ENCODE assay signal across 2 fruit fly cellular contexts in the genomic region with DNA sequence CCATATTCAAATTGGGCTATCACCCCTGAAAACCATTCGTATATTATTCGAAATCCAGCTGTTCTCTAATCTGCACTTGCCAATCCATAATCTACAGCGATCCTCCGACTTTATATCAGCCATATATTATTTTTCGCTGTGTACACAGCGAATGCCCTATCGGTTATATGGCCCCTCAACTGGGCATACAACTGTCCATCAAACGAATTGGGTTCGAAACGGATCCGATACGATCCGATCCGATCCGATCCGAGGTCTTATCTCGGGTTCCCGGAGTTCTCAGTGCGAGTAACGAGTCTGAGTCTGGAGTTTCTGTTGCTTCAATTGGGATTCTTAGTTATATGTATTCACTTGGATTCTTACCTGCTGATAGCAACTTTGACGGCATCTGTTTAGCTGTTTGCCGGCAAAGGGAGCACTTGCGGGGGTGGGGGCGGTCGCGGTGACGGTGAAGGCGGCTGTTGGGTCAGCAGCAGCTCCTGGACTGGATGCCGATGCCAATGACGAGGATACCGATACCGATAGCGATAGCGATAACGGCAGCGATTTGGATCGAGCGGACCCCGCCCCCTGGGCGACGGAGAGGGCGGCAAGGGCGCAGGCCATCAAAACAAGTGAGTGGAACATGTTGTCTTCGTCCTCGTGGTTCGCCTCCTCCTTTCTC.
TF ChIP-seq lines count a peak whose summit lies in the region.

No protein-coding gene starts in this region.

- no peak for TF ChIP-seq CTCF in whole organism, embryonic (GFP tag; optimal IDR thresholded peaks at IDR 0.05; lab: Kevin White, UChicago)

TF ChIP-seq in whole organism, embryonic, 481 proteins besides CTCF, POLR2A, EP300 and RAD21 (continues in another document):
- peak; percentile 92 for TF ChIP-seq grn (GFP tag; optimal IDR thresholded peaks at IDR 0.05; lab: Kevin White, UChicago)
- no peak for TF ChIP-seq bab2 (GFP tag; optimal IDR thresholded peaks at IDR 0.05; lab: Kevin White, UChicago)
- TF ChIP-seq CG5180 (GFP tag; optimal IDR thresholded peaks at IDR 0.05; lab: Kevin White, UChicago) = peak; percentile 37
- TF ChIP-seq Bgb (GFP tag; IDR thresholded peaks at IDR 0.05; lab: Robert Waterston, UW; ENCODE audit: partially characterized antibody) = no peak
- no peak for TF ChIP-seq tx (GFP tag; optimal IDR thresholded peaks at IDR 0.05; lab: Kevin White, UChicago)
- peak; percentile 37 for TF ChIP-seq CG13894 (tag; optimal IDR thresholded peaks at IDR 0.05; lab: Kevin White, UChicago)
- TF ChIP-seq kni (GFP tag; optimal IDR thresholded peaks at IDR 0.05; lab: Kevin White, UChicago) = peak; percentile 57
- no peak for TF ChIP-seq CG2712 (tag; optimal IDR thresholded peaks at IDR 0.05; lab: Kevin White, UChicago)
- no peak for TF ChIP-seq Gsc (GFP tag; IDR thresholded peaks at IDR 0.05; lab: Robert Waterston, UW)
- TF ChIP-seq cad (GFP tag; optimal IDR thresholded peaks at IDR 0.05; lab: Kevin White, UChicago) = peak; percentile 11
- no peak for TF ChIP-seq CG10274 (GFP tag; optimal IDR thresholded peaks at IDR 0.05; lab: Kevin White, UChicago)
- TF ChIP-seq NK7.1 (GFP tag; optimal IDR thresholded peaks at IDR 0.05; lab: Kevin White, UChicago) = no peak
- no peak for TF ChIP-seq CG18011 (GFP tag; optimal IDR thresholded peaks at IDR 0.05; lab: Kevin White, UChicago)
- no peak for TF ChIP-seq D (optimal IDR thresholded peaks at IDR 0.05; lab: Kevin White, UChicago)
- TF ChIP-seq D (GFP tag; optimal IDR thresholded peaks at IDR 0.05; lab: Kevin White, UChicago) = no peak
- TF ChIP-seq ems (GFP tag; optimal IDR thresholded peaks at IDR 0.05; lab: Kevin White, UChicago) = no peak
- TF ChIP-seq CG9215 (GFP tag; IDR thresholded peaks at IDR 0.05; lab: Robert Waterston, UW) = no peak
- TF ChIP-seq CG2875 (GFP tag; optimal IDR thresholded peaks at IDR 0.05; lab: Kevin White, UChicago) = no peak
- peak in 1 of 2 experiments; percentile 12 for TF ChIP-seq Pdp1 (GFP tag; optimal IDR thresholded peaks at IDR 0.05; lab: Kevin White, UChicago)
- TF ChIP-seq Sox102F (GFP tag; optimal IDR thresholded peaks at IDR 0.05; lab: Kevin White, UChicago) = no peak
- no peak for TF ChIP-seq NC2β (GFP tag; optimal IDR thresholded peaks at IDR 0.05; lab: Kevin White, UChicago)
- no peak for TF ChIP-seq ci (GFP tag; IDR thresholded peaks at IDR 0.05; lab: Robert Waterston, UW)
- TF ChIP-seq Hr39 (optimal IDR thresholded peaks at IDR 0.05; lab: Kevin White, UChicago) = no peak
- TF ChIP-seq luna (GFP tag; optimal IDR thresholded peaks at IDR 0.05; lab: Kevin White, UChicago) = no peak
- TF ChIP-seq Vsx1 (GFP tag; optimal IDR thresholded peaks at IDR 0.05; lab: Kevin White, UChicago) = no peak
- TF ChIP-seq sna (GFP tag; IDR thresholded peaks at IDR 0.05; lab: Robert Waterston, UW; ENCODE audit: partially characterized antibody) = no peak
- TF ChIP-seq insv (GFP tag; optimal IDR thresholded peaks at IDR 0.05; lab: Kevin White, UChicago) = peak in 1 of 2 experiments; percentile 83
- peak; percentile 37 for TF ChIP-seq sens (GFP tag; lab: Kevin White, UChicago)
- TF ChIP-seq CG17361 (GFP tag; IDR thresholded peaks at IDR 0.05; lab: Robert Waterston, UW) = no peak
- TF ChIP-seq ash1 (GFP tag; optimal IDR thresholded peaks at IDR 0.05; lab: Kevin White, UChicago) = no peak
- TF ChIP-seq crol (GFP tag; IDR thresholded peaks at IDR 0.05; lab: Robert Waterston, UW) = peak; percentile 17; the same call in 1 of the 2 replicates
- no peak for TF ChIP-seq Hand (GFP tag; optimal IDR thresholded peaks at IDR 0.05; lab: Kevin White, UChicago)
- no peak for TF ChIP-seq Elba2 (GFP tag; optimal IDR thresholded peaks at IDR 0.05; lab: Kevin White, UChicago)
- no peak for TF ChIP-seq H15 (GFP tag; IDR thresholded peaks at IDR 0.05; lab: Robert Waterston, UW)
- TF ChIP-seq Deaf1 (tag; optimal IDR thresholded peaks at IDR 0.05; lab: Kevin White, UChicago) = peak; percentile 61
- TF ChIP-seq CG11093 (GFP tag; IDR thresholded peaks at IDR 0.05; lab: Robert Waterston, UW) = no peak
- TF ChIP-seq CG13287 (GFP tag; IDR thresholded peaks at IDR 0.05; lab: Robert Waterston, UW; ENCODE audit: partially characterized antibody) = no peak
- no peak for TF ChIP-seq pros (GFP tag; optimal IDR thresholded peaks at IDR 0.05; lab: Kevin White, UChicago)
- TF ChIP-seq slbo (GFP tag; IDR thresholded peaks at IDR 0.05; lab: Robert Waterston, UW) = no peak
- no peak for TF ChIP-seq Dref (GFP tag; IDR thresholded peaks at IDR 0.05; lab: Robert Waterston, UW)
- no peak for TF ChIP-seq Ptx1 (GFP tag; IDR thresholded peaks at IDR 0.05; lab: Robert Waterston, UW)
- TF ChIP-seq CG1603 (tag; optimal IDR thresholded peaks at IDR 0.05; lab: Kevin White, UChicago) = peak; percentile 8
- no peak for TF ChIP-seq CG8765 (GFP tag; IDR thresholded peaks at IDR 0.05; lab: Robert Waterston, UW)

TF ChIP-seq in whole organism, prepupa, 60 proteins besides CTCF, POLR2A, EP300 and RAD21:
- TF ChIP-seq dsx (GFP tag; optimal IDR thresholded peaks at IDR 0.05; lab: Kevin White, UChicago; ENCODE audit: poor library complexity, severe bottlenecking) (no peak), svp (GFP tag; lab: Kevin White, UChicago) (peak; percentile 86)
